Fruit fly (Drosophila melanogaster) whole organism, adult: Measurements from ENCODE around the gene CG34181.

ENCODE experiments used
- CG33017 ChIP-seq: fragments of 200-800 bp; sonication (Bioruptor generic); optimal IDR thresholded peaks from 2 replicates; lab custom pipeline; 2018; ENCODE audit warnings: missing biosample characterization, mild to moderate bottlenecking, missing genetic modification characterization, moderate library complexity
- CG5204 ChIP-seq: fragments of 200-800 bp; sonication (Bioruptor generic); optimal IDR thresholded peaks from 2 replicates; lab custom pipeline; 2016; ENCODE audit warnings: missing biosample characterization, missing genetic modification characterization
- CG7045 ChIP-seq: fragments of 200-800 bp; sonication (Bioruptor generic); optimal IDR thresholded peaks from 2 replicates; lab custom pipeline; 2017; ENCODE audit warnings: missing biosample characterization, mild to moderate bottlenecking, missing genetic modification characterization
- CG7101 ChIP-seq: fragments of 200-800 bp; sonication (Bioruptor generic); optimal IDR thresholded peaks from 2 replicates; lab custom pipeline; 2018; ENCODE audit warnings: missing biosample characterization, mild to moderate bottlenecking, missing genetic modification characterization, moderate library complexity
- Mnt ChIP-seq: fragments of 200-800 bp; sonication (Bioruptor generic); optimal IDR thresholded peaks from 2 replicates; lab custom pipeline; 2016; ENCODE audit warnings: missing biosample characterization, mild to moderate bottlenecking, missing genetic modification characterization
- kay ChIP-seq: fragments of 200-800 bp; sonication (Bioruptor generic); peaks from one replicate; lab custom pipeline; 2016; ENCODE audit warnings: missing biosample characterization, missing genetic modification characterization, borderline replicate concordance
- ovo ChIP-seq: fragments of 200-800 bp; sonication (Bioruptor generic); optimal IDR thresholded peaks from 2 replicates; lab custom pipeline; 2016; ENCODE audit warnings: missing biosample characterization, missing genetic modification characterization
- pad ChIP-seq: fragments of 200-800 bp; sonication (Bioruptor generic); optimal IDR thresholded peaks from 3 replicates; lab custom pipeline; 2017; ENCODE audit warnings: missing biosample characterization, missing genetic modification characterization, mild to moderate bottlenecking, moderate library complexity, missing genetic modification reagents
- tj ChIP-seq: fragments of 200-800 bp; sonication (Bioruptor generic); optimal IDR thresholded peaks from 3 replicates; lab custom pipeline; 2017; ENCODE audit warnings: missing biosample characterization, mild to moderate bottlenecking, missing genetic modification characterization, moderate library complexity

- TF ChIP-seq CG33017 (tag; lab: Kevin White, UChicago) (no peak), kay (GFP tag; lab: Kevin White, UChicago) (no peak), ovo (GFP tag; lab: Kevin White, UChicago) (no peak), CG7045 (GFP tag; lab: Kevin White, UChicago) (no peak), pad (GFP tag; lab: Kevin White, UChicago) (no peak), CG5204 (no peak), tj (GFP tag; lab: Kevin White, UChicago) (no peak), Mnt (no peak), CG7101 (tag; lab: Kevin White, UChicago) (no peak)
Observed at dm6 chr2L:9342532-9342931, 24.9 kb upstream of the CG34181 start, which contains the start of gene CG3748.
